Worm (Caenorhabditis elegans) whole organism, L4 larva: Measurements from ENCODE around the gene egl-18.

ENCODE experiments used
- F37D6.2 ChIP-seq: sonication (generic microtip); optimal IDR thresholded peaks from 2 replicates; lab custom pipeline; 2016; ENCODE audit warnings: mild to moderate bottlenecking, missing genetic modification characterization, missing compliant biosample characterization
- aha-1 ChIP-seq: fragments of 150-350 bp; peaks from one replicate; lab custom pipeline; 2014; ENCODE audit warnings: missing biosample characterization, missing genetic modification characterization
- ama-1 ChIP-seq: fragments of 150-350 bp; optimal IDR thresholded peaks from 2 replicates; lab custom pipeline; 2014; ENCODE audit warnings: inconsistent platforms, mixed read lengths
- daf-12 ChIP-seq: fragments of 150-350 bp; optimal IDR thresholded peaks from 2 replicates; lab custom pipeline; 2014; ENCODE audit warnings: missing biosample characterization, missing genetic modification reagents, missing genetic modification characterization
- dmd-6 ChIP-seq: fragments of 200-800 bp; sonication (Bioruptor generic); IDR thresholded peaks from 2 replicates; pipeline ENCODE4 v1.3.6; 2022; ENCODE audit warnings: missing genetic modification reagents, missing genetic modification characterization, missing compliant biosample characterization
- jun-1 ChIP-seq: fragments of 150-350 bp; optimal IDR thresholded peaks from 2 replicates; lab custom pipeline; 2014; ENCODE audit warnings: missing biosample characterization, missing genetic modification reagents, missing genetic modification characterization
- lin-13 ChIP-seq: fragments of 150-350 bp; optimal IDR thresholded peaks from 2 replicates; lab custom pipeline; 2014; ENCODE audit warnings: missing biosample characterization, missing genetic modification reagents, missing genetic modification characterization
- lin-15B ChIP-seq: fragments of 150-350 bp; sonication (generic microtip); optimal IDR thresholded peaks from 3 replicates; lab custom pipeline; 2014; ENCODE audit warnings: missing biosample characterization, missing genetic modification characterization
- nhr-28 ChIP-seq: fragments of 150-350 bp; optimal IDR thresholded peaks from 2 replicates; lab custom pipeline; 2014; ENCODE audit warnings: missing biosample characterization, missing genetic modification characterization
- nhr-42 ChIP-seq: fragments of 200-800 bp; sonication (Bioruptor generic); IDR thresholded peaks from 2 replicates; pipeline ENCODE4 v1.3.6; 2022; ENCODE audit warnings: missing genetic modification characterization, missing compliant biosample characterization
- pha-4 ChIP-seq, 2 experiments: fragments of 150-350 bp in 1 of 2; fragments of 200-800 bp in 1 of 2; sonication (Bioruptor generic) in 1 of 2; IDR thresholded peaks in 1 of 2; optimal IDR thresholded peaks in 1 of 2; 2 replicates each; pipeline versions ENCODE4 v1.3.6 to Lab custom; 2014 to 2022; ENCODE audit warnings: missing genetic modification characterization in 2 of 2, missing genetic modification reagents in 2 of 2, missing biosample characterization in 1 of 2, missing compliant biosample characterization in 1 of 2
- rbr-2 ChIP-seq: sonication (generic microtip); optimal IDR thresholded peaks from 2 replicates; lab custom pipeline; 2016; ENCODE audit warnings: missing genotype, missing genetic modification characterization, missing compliant biosample characterization
- zag-1 ChIP-seq: fragments of 150-350 bp; optimal IDR thresholded peaks from 2 replicates; lab custom pipeline; 2014; ENCODE audit warnings: missing biosample characterization, missing genetic modification characterization
- ztf-11 ChIP-seq: fragments of 150-350 bp; optimal IDR thresholded peaks from 2 replicates; lab custom pipeline; 2014; ENCODE audit warnings: missing biosample characterization, missing genetic modification characterization

ce11 chrIV:1916247-1916646 is 14.1 kb downstream of the egl-18 start:
- TF ChIP-seq zag-1 (tag; lab: Kevin White, UChicago) (no peak), lin-13 (GFP tag; lab: Kevin White, UChicago) (no peak), jun-1 (tag; lab: Kevin White, UChicago) (no peak), rbr-2 (tag; lab: Kevin White, UChicago) (no peak), nhr-28 (no peak), lin-15B (tag; lab: Kevin White, UChicago) (no peak), ama-1 (lab: Kevin White, UChicago) (no peak), ztf-11 (tag; lab: Kevin White, UChicago) (no peak), nhr-42 (GFP tag; lab: Robert Waterston, UW) (no peak), F37D6.2 (no peak), dmd-6 (GFP tag; lab: Robert Waterston, UW) (no peak), pha-4 (GFP tag; IDR thresholded peaks at IDR 0.05; lab: Robert Waterston, UW) (no peak), pha-4 (tag; optimal IDR thresholded peaks at IDR 0.05; lab: Kevin White, UChicago) (no peak), daf-12 (tag; lab: Kevin White, UChicago) (no peak), aha-1 (no peak)
